Fruit fly (Drosophila melanogaster) Kc167 (cell line): Measurements from ENCODE around the gene Rrp45.

Experiments used
- Myc ChIP-seq: fragments of >200 bp; optimal IDR thresholded peaks from 2 replicates; lab custom pipeline; 2017; ENCODE audit warnings: missing external identifiers
- Sin3A ChIP-seq: fragments of >200 bp; optimal IDR thresholded peaks from 2 replicates; lab custom pipeline; 2018; ENCODE audit warnings: missing external identifiers
- h ChIP-seq: fragments of >200 bp; optimal IDR thresholded peaks from 3 replicates; lab custom pipeline; 2018; ENCODE audit warnings: missing external identifiers
- insv ChIP-seq: fragments of >200 bp; optimal IDR thresholded peaks from 3 replicates; lab custom pipeline; 2018; ENCODE audit warnings: missing external identifiers
- psq ChIP-seq: fragments of >200 bp; optimal IDR thresholded peaks from 2 replicates; lab custom pipeline; 2017; ENCODE audit warnings: missing external identifiers
- ttk ChIP-seq: sonication (Bioruptor generic); optimal IDR thresholded peaks from 2 replicates; lab custom pipeline; 2017; ENCODE audit warnings: missing external identifiers

The Rrp45 gene

DNA sequence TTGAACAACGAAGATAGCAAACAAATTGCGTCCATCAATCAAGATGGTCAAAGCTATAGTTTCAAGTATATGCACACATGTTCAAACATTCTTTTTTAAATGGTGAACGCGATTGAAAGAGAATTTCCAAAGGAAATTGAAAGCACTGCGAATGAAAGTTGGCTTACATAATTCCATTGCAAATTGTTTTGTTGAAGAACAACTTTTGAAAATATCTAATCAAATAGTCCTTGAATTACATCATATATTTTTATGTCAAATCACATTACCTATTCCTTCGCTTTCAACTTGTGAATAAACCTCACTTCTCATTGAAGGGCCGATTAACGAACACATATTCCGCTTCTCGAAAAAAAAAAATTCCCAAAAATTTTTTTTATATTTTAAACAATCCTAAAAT, 50.5 kb downstream of the Rrp45 start, which contains the start of gene CG32568:
Gene CG32568 (plus strand): TSS at position 301 of the 400 bp plus-strand sequence.
- TF ChIP-seq h (lab: Kevin White, UChicago) (no peak), Myc (lab: Kevin White, UChicago) (no peak), Sin3A (lab: Kevin White, UChicago) (no peak), insv (lab: Kevin White, UChicago) (no peak), ttk (lab: Kevin White, UChicago) (no peak), psq (lab: Kevin White, UChicago) (no peak)
